Fruit fly (Drosophila melanogaster) Kc167 (cell line): ENCODE data around the gene Hakai.

ENCODE experiments used
- insv ChIP-seq: fragments of >200 bp; optimal IDR thresholded peaks from 3 replicates; lab custom pipeline; 2018; ENCODE audit warnings: missing external identifiers
- ttk ChIP-seq: sonication (Bioruptor generic); optimal IDR thresholded peaks from 2 replicates; lab custom pipeline; 2017; ENCODE audit warnings: missing external identifiers

- TF ChIP-seq insv (lab: Kevin White, UChicago) (no peak), ttk (lab: Kevin White, UChicago) (no peak)
Observed at dm6 chr2L:19567305-19567898, 14.9 kb downstream of the Hakai start.
